Worm (Caenorhabditis elegans) whole organism, early embryonic: ENCODE measurements around the gene txbp-3.

Experiments used
- F13C5.2 ChIP-seq: sonication (generic microtip); optimal IDR thresholded peaks from 2 replicates; lab custom pipeline; 2017; ENCODE audit warnings: mild to moderate bottlenecking, missing genetic modification characterization, inconsistent platforms, missing compliant biosample characterization
- aly-1 ChIP-seq: sonication (generic microtip); optimal IDR thresholded peaks from 2 replicates; lab custom pipeline; 2016; ENCODE audit warnings: missing genetic modification characterization, missing compliant biosample characterization
- ama-1 ChIP-seq: fragments of 150-350 bp; optimal IDR thresholded peaks from 2 replicates; lab custom pipeline; 2014
- ceh-13 ChIP-seq: fragments of 200-800 bp; sonication (Bioruptor generic); optimal IDR thresholded peaks from 2 replicates; lab custom pipeline; 2018; ENCODE audit warnings: mild to moderate bottlenecking, missing genetic modification characterization, missing compliant biosample characterization
- ceh-36 ChIP-seq: sonication (generic microtip); optimal IDR thresholded peaks from 2 replicates; lab custom pipeline; 2016; ENCODE audit warnings: missing genetic modification characterization, inconsistent platforms, missing compliant biosample characterization
- ets-7 ChIP-seq: sonication (generic microtip); optimal IDR thresholded peaks from 2 replicates; lab custom pipeline; 2016; ENCODE audit warnings: missing genotype, missing genetic modification characterization, missing compliant biosample characterization
- flt-1 ChIP-seq: fragments of 200-800 bp; sonication (Bioruptor generic); IDR thresholded peaks from 2 replicates; pipeline ENCODE4 v1.3.6; 2022; ENCODE audit warnings: missing genetic modification characterization, missing compliant biosample characterization
- hmbx-1 ChIP-seq: sonication (generic microtip); optimal IDR thresholded peaks from 2 replicates; lab custom pipeline; 2016; ENCODE audit warnings: mild to moderate bottlenecking, missing genetic modification characterization, missing compliant biosample characterization
- hmg-4 ChIP-seq: fragments of 200-800 bp; sonication (Bioruptor generic); optimal IDR thresholded peaks from 2 replicates; lab custom pipeline; 2018; ENCODE audit warnings: mild to moderate bottlenecking, missing genetic modification characterization, missing compliant biosample characterization
- hnd-1 ChIP-seq: sonication (generic microtip); optimal IDR thresholded peaks from 2 replicates; lab custom pipeline; 2016; ENCODE audit warnings: missing genetic modification characterization, missing compliant biosample characterization
- pes-1 ChIP-seq: fragments of 200-800 bp; sonication (Bioruptor generic); IDR thresholded peaks from 2 replicates; pipeline ENCODE4 v1.3.6; 2022; ENCODE audit warnings: missing genetic modification reagents, missing genetic modification characterization, missing compliant biosample characterization
- scrt-1 ChIP-seq: fragments of 200-800 bp; sonication (Bioruptor generic); IDR thresholded peaks from 2 replicates; pipeline ENCODE4 v1.3.6; 2022; ENCODE audit warnings: missing genetic modification characterization, missing compliant biosample characterization
- sea-1 ChIP-seq: fragments of 200-800 bp; sonication (Bioruptor generic); conservative IDR thresholded peaks from 2 replicates; pipeline ENCODE4 v1.3.6; 2022; ENCODE audit warnings: missing genetic modification characterization, missing compliant biosample characterization
- tbx-11 ChIP-seq: fragments of 200-800 bp; sonication (Bioruptor generic); IDR thresholded peaks from 2 replicates; pipeline ENCODE4 v1.3.6; 2022; ENCODE audit warnings: missing genetic modification characterization, missing compliant biosample characterization

DNA sequence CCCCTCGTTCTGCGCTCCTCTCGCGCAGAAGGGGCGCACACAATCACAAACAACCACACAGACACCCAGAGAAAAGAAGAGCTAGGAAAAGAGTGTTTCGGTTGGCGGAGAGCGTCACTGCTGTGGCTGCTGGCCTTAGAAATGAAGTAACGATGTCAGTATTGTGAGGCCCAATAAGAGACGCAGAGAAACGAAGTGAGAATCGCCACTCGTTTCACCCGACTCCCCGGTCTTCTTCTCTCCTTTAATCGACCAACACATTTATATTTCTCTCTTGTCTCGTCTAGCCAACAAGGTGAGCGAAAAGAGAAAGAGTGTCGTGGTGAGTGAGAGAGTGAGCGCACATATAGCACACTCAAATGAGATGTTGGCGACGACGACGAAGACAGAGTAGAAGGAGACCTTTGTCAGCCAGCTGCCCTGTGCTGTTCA lies 33.3 kb downstream of the txbp-3 start:
- TF ChIP-seq ama-1 (lab: Kevin White, UChicago) (no peak), flt-1 (GFP tag; lab: Robert Waterston, UW) (no peak), hmg-4 (GFP tag; lab: Kevin White, UChicago) (peak; percentile 88), ceh-36 (no peak), hmbx-1 (tag; lab: Kevin White, UChicago) (no peak), sea-1 (GFP tag; lab: Robert Waterston, UW) (0 out of 2 replicates have a peak, but pooled peaks have one; percentile 39), tbx-11 (GFP tag; lab: Robert Waterston, UW) (0 out of 2 replicates have a peak, but pooled peaks have one; percentile 3), scrt-1 (GFP tag; lab: Robert Waterston, UW) (peak; percentile 14; the same call in 1 of the 2 replicates), F13C5.2 (tag; lab: Kevin White, UChicago) (peak; percentile 74), ceh-13 (GFP tag; lab: Kevin White, UChicago) (no peak), hnd-1 (tag; lab: Kevin White, UChicago) (no peak), pes-1 (GFP tag; lab: Robert Waterston, UW) (peak; percentile 48; the same call in 1 of the 2 replicates), ets-7 (tag; lab: Kevin White, UChicago) (no peak), aly-1 (tag; lab: Kevin White, UChicago) (peak; percentile 64)
